Worm (Caenorhabditis elegans): ENCODE measurements around the gene ZK899.7.
"Not testable (repeated sequence)": the region's sequence is repeated elsewhere in the genome, so short reads cannot be mapped to it uniquely, and the experiment has no call there.

The ZK899.7 gene

DNA sequence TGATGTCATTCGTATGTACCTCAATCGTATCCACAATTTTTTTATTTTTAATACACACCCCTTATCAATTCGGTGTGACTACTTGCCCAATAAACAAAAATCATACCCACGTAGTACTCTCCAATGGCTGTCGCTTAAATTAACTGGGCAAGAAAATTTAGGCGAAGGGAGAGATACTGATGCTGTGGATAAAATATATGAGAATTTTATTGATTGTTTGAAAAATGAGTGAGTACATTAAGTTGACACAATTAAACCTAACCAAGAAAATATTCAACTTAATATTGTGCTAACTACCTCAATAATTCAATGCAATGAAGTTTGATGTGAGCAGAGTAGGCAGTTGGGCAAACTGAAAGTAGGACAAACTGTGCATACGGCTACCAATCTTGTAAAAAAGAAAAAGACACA lies 16.5 kb upstream of the ZK899.7 start (continued):
- peak; percentile 44 for TF ChIP-seq ceh-63 (GFP tag; optimal IDR thresholded peaks at IDR 0.05)
- TF ChIP-seq zip-4 (GFP tag; optimal IDR thresholded peaks at IDR 0.05): peak; percentile 97
- peak; percentile 99 for TF ChIP-seq swsn-7 (tag; optimal IDR thresholded peaks at IDR 0.05)
- TF ChIP-seq tlp-1 (tag; optimal IDR thresholded peaks at IDR 0.05): no peak
- peak; percentile 99 for TF ChIP-seq egl-13 (tag; optimal IDR thresholded peaks at IDR 0.05)
- peak; percentile 99 for TF ChIP-seq skn-1 (tag; optimal IDR thresholded peaks at IDR 0.05)
- TF ChIP-seq rnt-1 (tag; optimal IDR thresholded peaks at IDR 0.05): peak; percentile 98
- peak; percentile 87 for TF ChIP-seq nhr-12 (tag; optimal IDR thresholded peaks at IDR 0.05)
- TF ChIP-seq nhr-47 (tag; optimal IDR thresholded peaks at IDR 0.05): peak; percentile 100
- peak; percentile 51 for TF ChIP-seq C34B4.2 (tag; optimal IDR thresholded peaks at IDR 0.05)
- TF ChIP-seq hlh-17 (GFP tag; optimal IDR thresholded peaks at IDR 0.05; ENCODE audit: borderline replicate concordance): no peak
- peak; percentile 17 for TF ChIP-seq pag-3 (tag; optimal IDR thresholded peaks at IDR 0.05; ENCODE audit: borderline replicate concordance, insufficient read depth)
- TF ChIP-seq lsy-2 (tag; optimal IDR thresholded peaks at IDR 0.05): peak; percentile 95 to 96
- TF ChIP-seq efl-1 (optimal IDR thresholded peaks at IDR 0.05): peak; percentile 84 to 88
- TF ChIP-seq efl-1 (GFP tag; optimal IDR thresholded peaks at IDR 0.05 in 1 of 2): peak; percentile 54 to 97
- TF ChIP-seq snpc-4 (tag; optimal IDR thresholded peaks at IDR 0.05): peak; percentile 93
- peak; percentile 35 for TF ChIP-seq F16B12.6 (tag; optimal IDR thresholded peaks at IDR 0.05)
- peak; percentile 99 for TF ChIP-seq lin-13 (GFP tag; optimal IDR thresholded peaks at IDR 0.05)
- TF ChIP-seq C04F5.9 (tag; optimal IDR thresholded peaks at IDR 0.05): peak; percentile 92
- TF ChIP-seq lin-15B (tag; optimal IDR thresholded peaks at IDR 0.05): peak; percentile 50
- peak; percentile 96 for TF ChIP-seq fkh-8 (tag; optimal IDR thresholded peaks at IDR 0.05)
- TF ChIP-seq dpl-1 (GFP tag; optimal IDR thresholded peaks at IDR 0.05): peak; percentile 44 to 71 (median 64)
- TF ChIP-seq dsc-1 (tag; optimal IDR thresholded peaks at IDR 0.05): peak; percentile 100
- TF ChIP-seq lin-39 (tag; optimal IDR thresholded peaks at IDR 0.05): peak; percentile 100
- peak; percentile 61 for TF ChIP-seq blmp-1 (tag; optimal IDR thresholded peaks at IDR 0.05)
- peak; percentile 99 for TF ChIP-seq tbx-2 (tag; optimal IDR thresholded peaks at IDR 0.05)
- peak; percentile 96 for TF ChIP-seq pax-3 (tag; optimal IDR thresholded peaks at IDR 0.05)
- TF ChIP-seq efl-3 (GFP tag; optimal IDR thresholded peaks at IDR 0.05): peak; percentile 91
- TF ChIP-seq mdl-1 (tag; optimal IDR thresholded peaks at IDR 0.05): peak; percentile 71 to 90
- peak; percentile 95 for TF ChIP-seq unc-86 (tag; optimal IDR thresholded peaks at IDR 0.05)
- TF ChIP-seq lin-35 (GFP tag; optimal IDR thresholded peaks at IDR 0.05): peak; percentile 68 to 93
- TF ChIP-seq ama-1 (optimal IDR thresholded peaks at IDR 0.05): no peak
- peak; percentile 93 for TF ChIP-seq unc-30 (tag; optimal IDR thresholded peaks at IDR 0.05)
- peak; percentile 99 for TF ChIP-seq nhr-71 (tag; optimal IDR thresholded peaks at IDR 0.05)
- TF ChIP-seq nhr-11 (tag; optimal IDR thresholded peaks at IDR 0.05): peak; percentile 100
- TF ChIP-seq Y116A8C.19 (tag; optimal IDR thresholded peaks at IDR 0.05; ENCODE audit: borderline replicate concordance): peak; percentile 22
- peak; percentile 71 for TF ChIP-seq vab-15 (tag; optimal IDR thresholded peaks at IDR 0.05)
- peak; percentile 99 for TF ChIP-seq nhr-20 (tag; optimal IDR thresholded peaks at IDR 0.05)
- peak; percentile 100 for TF ChIP-seq snu-23 (GFP tag; optimal IDR thresholded peaks at IDR 0.05)
- TF ChIP-seq nhr-28 (tag; optimal IDR thresholded peaks at IDR 0.05): peak; percentile 74
- peak; percentile 48 for TF ChIP-seq ceh-90 (tag; optimal IDR thresholded peaks at IDR 0.05)

DNA sequence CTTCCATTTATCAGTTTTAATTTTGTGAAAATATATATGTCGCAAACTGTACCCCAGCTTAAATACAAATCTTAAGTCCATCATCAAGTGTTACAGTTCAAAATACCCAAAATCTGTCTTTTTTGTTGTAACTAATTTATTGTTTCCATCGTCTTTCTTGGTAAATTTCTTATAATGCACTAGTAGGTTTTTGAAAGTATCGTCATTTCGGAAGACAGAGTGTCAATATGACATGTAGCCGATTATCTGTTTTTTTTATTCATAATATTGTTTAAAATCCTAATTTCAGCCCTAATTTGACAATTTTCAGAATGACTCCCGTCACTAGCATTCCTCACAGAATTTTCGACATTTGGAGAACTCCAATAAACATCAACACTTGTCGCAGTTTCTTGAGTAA lies 13.8 kb upstream of the ZK899.7 start, which contains the start of gene ZK899.6:
TSS of gene ZK899.6 (plus strand) at position 301 of the 400 bp plus-strand sequence.
- TF ChIP-seq nhr-47 (tag; optimal IDR thresholded peaks at IDR 0.05); ceh-63 (GFP tag; optimal IDR thresholded peaks at IDR 0.05); efl-3 (GFP tag; optimal IDR thresholded peaks at IDR 0.05): not testable (repeated sequence)

DNA sequence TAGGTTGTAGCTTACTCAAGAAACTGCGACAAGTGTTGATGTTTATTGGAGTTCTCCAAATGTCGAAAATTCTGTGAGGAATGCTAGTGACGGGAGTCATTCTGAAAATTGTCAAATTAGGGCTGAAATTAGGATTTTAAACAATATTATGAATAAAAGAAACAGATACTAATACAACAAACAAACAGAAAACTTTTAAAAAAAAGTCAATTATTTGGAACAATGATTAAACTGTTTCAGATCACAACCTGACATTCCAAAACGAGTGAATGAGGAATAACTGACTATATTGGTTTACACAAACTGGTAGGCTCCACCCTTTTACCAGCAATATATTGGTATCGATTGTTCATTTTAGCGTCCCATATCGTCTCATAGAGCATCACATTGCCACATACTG lies 11.6 kb upstream of the ZK899.7 start, which contains the start of gene ZK899.5:
TSS of gene ZK899.5 (minus strand) at position 101 of the 400 bp plus-strand sequence.
- TF ChIP-seq lir-3 (tag; optimal IDR thresholded peaks at IDR 0.05; ENCODE audit: poor library complexity); efl-1 (optimal IDR thresholded peaks at IDR 0.05); efl-1 (GFP tag; optimal IDR thresholded peaks at IDR 0.05 in 1 of 2); nhr-19 (GFP tag; conservative IDR thresholded peaks at IDR 0.05): not testable (repeated sequence)

All from whole organism, L1 larva.